Worm (Caenorhabditis elegans): ENCODE measurements around the gene Y77E11A.12.

The Y77E11A.12 gene

DNA sequence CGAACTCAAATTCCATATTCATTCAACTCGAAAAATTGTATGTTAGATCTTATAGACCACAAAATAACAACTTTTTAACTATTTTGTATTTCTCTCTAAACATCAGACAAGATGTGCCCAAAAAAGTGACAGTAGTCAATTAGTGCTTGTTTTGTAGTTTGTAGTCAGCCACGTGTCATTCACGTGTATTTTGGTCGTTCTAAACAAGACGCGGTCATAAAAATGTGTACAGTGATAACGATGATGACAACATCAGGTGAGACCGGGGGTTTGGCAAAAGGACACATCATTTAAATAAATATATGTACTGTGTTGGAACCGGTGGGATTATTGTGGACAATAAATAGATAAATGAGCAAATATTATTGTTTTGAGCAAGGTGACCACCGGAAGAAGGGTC is 20.7 kb downstream of the Y77E11A.12 start:
- TF ChIP-seq elt-3 (tag; optimal IDR thresholded peaks at IDR 0.05) (no peak), nhr-28 (tag; optimal IDR thresholded peaks at IDR 0.05) (peak; percentile 13)

DNA sequence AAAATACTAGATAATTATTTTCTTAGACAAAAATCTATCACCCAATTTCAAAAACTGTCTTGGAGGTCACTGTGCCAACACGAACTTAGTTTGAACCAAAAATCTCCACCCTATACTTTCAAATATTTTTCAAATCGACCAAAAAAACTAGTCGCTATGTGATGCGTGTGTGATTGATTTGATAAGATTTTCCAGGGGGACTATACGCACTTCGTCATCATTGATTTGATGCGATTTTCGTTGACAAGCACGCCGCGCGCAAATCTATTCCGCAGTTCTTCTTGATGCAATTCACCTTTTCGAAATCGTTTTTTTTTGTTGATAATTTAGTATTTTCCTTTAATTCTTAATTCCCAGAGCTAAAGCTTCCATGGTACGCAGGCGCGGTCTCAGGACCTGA is 21.5 kb downstream of the Y77E11A.12 start:
- TF ChIP-seq elt-3 (tag; optimal IDR thresholded peaks at IDR 0.05) (no peak), tbx-8 (GFP tag; optimal IDR thresholded peaks at IDR 0.05) (no peak), hlh-1 (tag; optimal IDR thresholded peaks at IDR 0.05) (no peak), nhr-28 (tag; optimal IDR thresholded peaks at IDR 0.05) (no peak), zip-8 (tag; optimal IDR thresholded peaks at IDR 0.05) (no peak), drap-1 (GFP tag; optimal IDR thresholded peaks at IDR 0.05) (no peak), lin-32 (GFP tag; optimal IDR thresholded peaks at IDR 0.05) (no peak)

DNA sequence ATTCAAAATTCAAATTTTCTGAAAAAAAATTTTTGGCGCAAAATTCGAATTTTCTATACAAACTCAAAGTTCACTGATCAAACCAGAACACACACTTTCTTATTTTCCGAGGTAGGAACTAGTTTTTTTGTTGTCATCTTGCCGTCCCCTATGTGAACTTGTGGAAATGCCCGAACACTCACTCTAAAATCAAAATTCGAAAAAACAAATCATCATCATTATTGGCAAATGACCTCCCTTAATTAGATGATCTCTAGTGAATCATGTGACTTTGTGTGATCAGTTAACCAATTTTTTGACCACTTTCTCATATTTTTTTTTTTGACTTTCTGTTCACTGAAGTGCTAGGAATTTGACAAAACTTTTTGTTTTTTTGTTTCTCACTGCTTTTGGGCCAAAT is 22.4 kb downstream of the Y77E11A.12 start:
- TF ChIP-seq flh-1 (GFP tag; optimal IDR thresholded peaks at IDR 0.05) (no peak), nhr-237 (tag; optimal IDR thresholded peaks at IDR 0.05) (no peak), elt-3 (tag; optimal IDR thresholded peaks at IDR 0.05) (no peak), cnd-1 (tag; optimal IDR thresholded peaks at IDR 0.05) (no peak), hlh-1 (tag; optimal IDR thresholded peaks at IDR 0.05) (no peak), nhr-76 (tag; optimal IDR thresholded peaks at IDR 0.05) (no peak), tbx-8 (GFP tag; optimal IDR thresholded peaks at IDR 0.05) (no peak), nhr-28 (tag; optimal IDR thresholded peaks at IDR 0.05) (no peak), ham-2 (GFP tag; optimal IDR thresholded peaks at IDR 0.05) (no peak), zip-8 (tag; optimal IDR thresholded peaks at IDR 0.05) (no peak)

- TF ChIP-seq nhr-12 (tag; optimal IDR thresholded peaks at IDR 0.05) (no peak), hlh-1 (tag; optimal IDR thresholded peaks at IDR 0.05) (peak; percentile 22), sem-2 (GFP tag; optimal IDR thresholded peaks at IDR 0.05) (no peak), snpc-4 (tag; optimal IDR thresholded peaks at IDR 0.05) (no peak), unc-39 (tag; optimal IDR thresholded peaks at IDR 0.05) (no peak), lin-32 (GFP tag; optimal IDR thresholded peaks at IDR 0.05) (no peak), ham-2 (GFP tag; optimal IDR thresholded peaks at IDR 0.05) (no peak), unc-120 (tag; optimal IDR thresholded peaks at IDR 0.05; ENCODE audit: poor library complexity, severe bottlenecking) (no peak), nhr-76 (tag; optimal IDR thresholded peaks at IDR 0.05) (no peak)
Observed at ce11 chrIV:1445920-1446319, 29.0 kb downstream of the Y77E11A.12 start, which contains the start of gene clp-7. Gene clp-7 (minus strand): TSS chrIV:1445966.

DNA sequence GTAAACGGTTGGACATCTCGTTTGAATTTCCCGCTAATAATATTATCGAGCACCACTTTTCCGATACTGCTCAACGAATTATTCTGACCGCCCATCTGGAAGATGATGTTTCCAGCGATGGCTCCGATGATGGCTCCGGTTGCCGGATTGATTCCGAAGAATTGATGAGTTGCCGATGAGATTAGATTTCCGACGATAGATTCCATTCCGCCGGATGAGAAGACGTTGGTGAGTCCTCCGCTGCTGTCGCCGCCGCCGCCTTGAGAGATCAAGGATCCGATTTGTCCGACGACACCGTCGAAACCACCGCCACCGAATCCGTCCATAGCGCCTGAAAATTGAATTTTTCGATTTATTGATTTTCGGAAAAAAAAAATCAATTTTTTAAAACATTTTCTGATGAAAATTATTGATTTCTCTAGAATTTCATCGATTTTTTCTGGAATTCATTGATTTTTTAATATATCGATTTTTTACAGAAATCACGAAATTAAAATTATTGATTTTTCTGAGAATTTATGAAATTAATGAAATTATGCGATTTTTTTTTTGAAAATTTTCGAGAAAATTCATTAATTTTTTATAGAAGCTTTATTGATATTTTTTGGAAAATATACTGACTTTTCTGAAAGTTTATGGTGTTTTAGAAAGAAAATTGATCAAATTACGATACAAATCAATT is 30.8 kb downstream of the Y77E11A.12 start:
- TF ChIP-seq nhr-2 (tag; optimal IDR thresholded peaks at IDR 0.05) (no peak), snpc-4 (tag; optimal IDR thresholded peaks at IDR 0.05) (no peak), bed-3 (GFP tag; optimal IDR thresholded peaks at IDR 0.05) (no peak), ham-2 (GFP tag; optimal IDR thresholded peaks at IDR 0.05) (no peak), ces-1 (GFP tag; optimal IDR thresholded peaks at IDR 0.05) (no peak), blmp-1 (tag; optimal IDR thresholded peaks at IDR 0.05) (no peak), unc-39 (tag; optimal IDR thresholded peaks at IDR 0.05) (no peak), nhr-76 (tag; optimal IDR thresholded peaks at IDR 0.05) (no peak), M03D4.4 (tag; optimal IDR thresholded peaks at IDR 0.05) (no peak), nhr-12 (tag; optimal IDR thresholded peaks at IDR 0.05) (no peak), flh-1 (GFP tag; optimal IDR thresholded peaks at IDR 0.05) (no peak), unc-120 (tag; optimal IDR thresholded peaks at IDR 0.05; ENCODE audit: poor library complexity, severe bottlenecking) (no peak), nhr-28 (tag; optimal IDR thresholded peaks at IDR 0.05) (no peak), cnd-1 (tag; optimal IDR thresholded peaks at IDR 0.05) (no peak), ztf-11 (tag; optimal IDR thresholded peaks at IDR 0.05) (no peak), sptf-1 (tag; optimal IDR thresholded peaks at IDR 0.05) (no peak), elt-3 (tag; optimal IDR thresholded peaks at IDR 0.05) (no peak), ceh-39 (tag; optimal IDR thresholded peaks at IDR 0.05) (no peak), pha-4 (tag; optimal IDR thresholded peaks at IDR 0.05) (no peak)

DNA sequence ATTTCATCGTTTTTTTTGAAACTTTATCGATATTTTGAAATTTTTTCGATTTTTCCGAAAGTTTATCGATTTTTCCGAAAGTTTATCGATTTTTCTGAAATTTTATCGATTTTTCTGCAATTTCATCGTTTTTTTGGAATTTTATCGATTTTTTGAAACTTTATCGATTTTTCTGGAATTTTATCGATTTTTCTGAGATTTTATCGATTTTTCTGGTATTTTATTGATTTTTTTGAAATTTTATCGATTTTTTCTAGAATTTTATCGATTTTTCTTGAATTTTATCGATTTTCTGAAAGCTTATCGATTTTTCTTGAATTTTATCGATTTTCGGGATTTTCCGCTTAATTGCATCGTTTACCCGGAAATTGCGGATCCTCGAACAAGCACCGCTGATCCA is 31.4 kb downstream of the Y77E11A.12 start:
- TF ChIP-seq elt-3 (tag; optimal IDR thresholded peaks at IDR 0.05): no peak
- TF ChIP-seq blmp-1 (tag; optimal IDR thresholded peaks at IDR 0.05): no peak
- TF ChIP-seq elt-1 (tag; optimal IDR thresholded peaks at IDR 0.05; ENCODE audit: borderline replicate concordance, insufficient read depth): no peak
- no peak for TF ChIP-seq lsy-2 (tag; optimal IDR thresholded peaks at IDR 0.05)
- TF ChIP-seq zip-8 (tag; optimal IDR thresholded peaks at IDR 0.05): no peak
- no peak for TF ChIP-seq mls-2 (tag; optimal IDR thresholded peaks at IDR 0.05)
- no peak for TF ChIP-seq ceh-83 (GFP tag; optimal IDR thresholded peaks at IDR 0.05)
- no peak for TF ChIP-seq nhr-12 (tag; optimal IDR thresholded peaks at IDR 0.05)
- TF ChIP-seq ztf-11 (tag; optimal IDR thresholded peaks at IDR 0.05): no peak
